Fruit fly (Drosophila melanogaster) whole organism, wandering third instar larva: ENCODE measurements around the gene CG18258.

Experiments used
- CG9705 ChIP-seq: fragments of 200-800 bp; sonication (Bioruptor generic); optimal IDR thresholded peaks from 2 replicates; lab custom pipeline; 2018; ENCODE audit warnings: missing biosample characterization, mild to moderate bottlenecking, missing genetic modification characterization
- Hr78 ChIP-seq: fragments of >200 bp; optimal IDR thresholded peaks from 2 replicates; lab custom pipeline; 2017; ENCODE audit warnings: missing biosample characterization, missing genetic modification characterization
- Hr83 ChIP-seq: fragments of 200-300 bp; sonication (Bioruptor generic); optimal IDR thresholded peaks from 2 replicates; lab custom pipeline; 2016; ENCODE audit warnings: missing biosample characterization, mild to moderate bottlenecking, missing genetic modification characterization, moderate library complexity; ENCODE audit not compliant: poor library complexity, severe bottlenecking
- Rel ChIP-seq, 2 experiments: fragments of 200-800 bp; sonication (Bioruptor generic) in 1 of 2; optimal IDR thresholded peaks; 2 replicates in 1 of 2; 3 replicates in 1 of 2; lab custom pipeline; 2016 to 2019; ENCODE audit warnings: mild to moderate bottlenecking in 2 of 2, missing biosample characterization in 2 of 2, missing genetic modification characterization in 2 of 2, moderate library complexity in 1 of 2
- br ChIP-seq: fragments of 200-800 bp; sonication (Bioruptor generic); optimal IDR thresholded peaks from 2 replicates; lab custom pipeline; 2016; ENCODE audit warnings: missing biosample characterization, missing genetic modification characterization
- dl ChIP-seq, 2 experiments: fragments of 175-275, 200-275 bp in 1 of 2; fragments of 200-275 bp in 1 of 2; sonication (Bioruptor generic); optimal IDR thresholded peaks; lab custom pipeline; 2018; ENCODE audit warnings: mild to moderate bottlenecking in 2 of 2, missing biosample characterization in 2 of 2, missing genetic modification characterization in 2 of 2, moderate library complexity in 2 of 2; ENCODE audit not compliant: partially characterized antibody in 2 of 2, insufficient read depth in 1 of 2
- dsf ChIP-seq: sonication (Bioruptor generic); optimal IDR thresholded peaks from 2 replicates; lab custom pipeline; 2016; ENCODE audit warnings: missing biosample characterization, missing genetic modification characterization, borderline replicate concordance
- lola ChIP-seq: fragments of >200 bp; optimal IDR thresholded peaks from 2 replicates; lab custom pipeline; 2017; ENCODE audit warnings: missing biosample characterization, missing genetic modification characterization
- pan ChIP-seq: fragments of >200 bp; optimal IDR thresholded peaks from 2 replicates; lab custom pipeline; 2017
- psq ChIP-seq: fragments of 200-800 bp; sonication (Bioruptor generic); optimal IDR thresholded peaks from 3 replicates; lab custom pipeline; 2017; ENCODE audit warnings: missing biosample characterization, mild to moderate bottlenecking, missing genetic modification characterization, moderate library complexity
- sage ChIP-seq: fragments of 200-800 bp; sonication (Bioruptor generic); optimal IDR thresholded peaks from 2 replicates; lab custom pipeline; 2016; ENCODE audit warnings: missing biosample characterization, mild to moderate bottlenecking, missing genetic modification characterization

DNA sequence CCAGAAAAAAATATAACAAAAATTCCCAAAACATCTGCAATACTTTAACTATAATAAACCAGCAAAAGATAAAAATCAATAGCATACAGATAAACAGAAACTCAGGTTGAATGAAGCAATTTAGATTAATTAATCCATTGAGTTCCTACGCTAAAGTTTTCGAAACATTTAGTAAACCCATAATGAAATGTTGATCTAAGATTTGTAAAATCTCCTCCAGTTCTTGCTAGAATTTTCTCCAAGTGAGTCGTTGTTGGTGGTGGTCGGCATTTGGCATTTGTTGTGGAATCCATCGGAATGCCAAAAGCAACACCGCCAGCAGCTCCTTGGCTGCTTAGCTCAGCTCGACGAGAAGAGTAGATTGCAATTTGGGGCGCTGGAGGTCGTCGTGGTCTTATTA, 23.9 kb upstream of the CG18258 start:
- TF ChIP-seq dl (GFP tag; optimal IDR thresholded peaks at IDR 0.05; lab: Kevin White, UChicago; ENCODE audit: insufficient read depth in 1 of 2, partially characterized antibody in 2 of 2) (no peak), Hr83 (GFP tag; lab: Kevin White, UChicago) (no peak), br (GFP tag; lab: Kevin White, UChicago) (no peak), Rel (GFP tag; optimal IDR thresholded peaks at IDR 0.05; lab: Kevin White, UChicago) (no peak), Rel (tag; optimal IDR thresholded peaks at IDR 0.05; lab: Kevin White, UChicago) (no peak), dsf (GFP tag; lab: Kevin White, UChicago) (no peak), pan (lab: Kevin White, UChicago) (no peak), Hr78 (no peak), sage (no peak), psq (GFP tag; lab: Kevin White, UChicago) (no peak), CG9705 (GFP tag; lab: Kevin White, UChicago) (no peak), lola (GFP tag; lab: Kevin White, UChicago) (no peak)
